Fruit fly (Drosophila melanogaster) whole organism, embryonic: Measurements from ENCODE around the gene CG31793.

Source experiments
- Antp ChIP-seq: fragments of 200-800 bp; sonication (Bioruptor generic); optimal IDR thresholded peaks from 3 replicates; lab custom pipeline; 2016; ENCODE audit warnings: missing biosample characterization, missing genetic modification characterization
- CG10431 ChIP-seq: fragments of 200-800 bp; sonication (Bioruptor generic); optimal IDR thresholded peaks from 3 replicates; lab custom pipeline; 2018; ENCODE audit warnings: missing biosample characterization, mild to moderate bottlenecking, missing genetic modification characterization
- CG11398 ChIP-seq: fragments of 200-800 bp; sonication (Bioruptor generic); optimal IDR thresholded peaks from 2 replicates; lab custom pipeline; 2016; ENCODE audit warnings: missing biosample characterization, missing genetic modification characterization
- CG12155 ChIP-seq: fragments of 200-800 bp; sonication (Bioruptor generic); optimal IDR thresholded peaks from 3 replicates; lab custom pipeline; 2016; ENCODE audit warnings: missing biosample characterization, missing genetic modification characterization
- CG13123 ChIP-seq: fragments of 200-800 bp; sonication (Bioruptor generic); optimal IDR thresholded peaks from 2 replicates; lab custom pipeline; 2016; ENCODE audit warnings: missing biosample characterization, missing genetic modification characterization
- CG17186 ChIP-seq: fragments of 200-800 bp; sonication (Bioruptor generic); optimal IDR thresholded peaks from 3 replicates; lab custom pipeline; 2017; ENCODE audit warnings: missing biosample characterization, missing genetic modification reagents, missing genetic modification characterization
- CG17612 ChIP-seq: fragments of 200-800 bp; sonication (Bioruptor generic); IDR thresholded peaks from 2 replicates; pipeline ENCODE4 v1.3.6; 2022; ENCODE audit warnings: missing biosample characterization, missing genetic modification characterization
- CG1792 ChIP-seq: fragments of 200-800 bp; sonication (Bioruptor generic); optimal IDR thresholded peaks from 2 replicates; lab custom pipeline; 2016; ENCODE audit warnings: missing biosample characterization, missing genetic modification characterization
- CG18764 ChIP-seq: fragments of 200-800 bp; sonication (Bioruptor generic); optimal IDR thresholded peaks from 3 replicates; lab custom pipeline; 2016; ENCODE audit warnings: missing biosample characterization, missing genetic modification characterization
- CG2202 ChIP-seq: fragments of 200-800 bp; sonication (Bioruptor generic); optimal IDR thresholded peaks from 2 replicates; lab custom pipeline; 2018; ENCODE audit warnings: missing biosample characterization, mild to moderate bottlenecking, missing genetic modification characterization
- CG2875 ChIP-seq: fragments of 200-800 bp; sonication (Bioruptor generic); optimal IDR thresholded peaks from 2 replicates; lab custom pipeline; 2017; ENCODE audit warnings: missing biosample characterization, mild to moderate bottlenecking, missing genetic modification characterization, missing genetic modification reagents
- CG31365 ChIP-seq: fragments of 200-800 bp; sonication (Bioruptor generic); optimal IDR thresholded peaks from 2 replicates; lab custom pipeline; 2018; ENCODE audit warnings: missing biosample characterization, mild to moderate bottlenecking, missing genetic modification characterization
- CG33557 ChIP-seq: fragments of 200-800 bp; sonication (Bioruptor generic); optimal IDR thresholded peaks from 2 replicates; lab custom pipeline; 2019; ENCODE audit warnings: missing biosample characterization, mild to moderate bottlenecking, missing genetic modification characterization, moderate library complexity
- CG3838 ChIP-seq: fragments of 200-800 bp; sonication (Bioruptor generic); optimal IDR thresholded peaks from 3 replicates; lab custom pipeline; 2016; ENCODE audit warnings: missing biosample characterization, missing genetic modification characterization
- CG3847 ChIP-seq: fragments of 200-800 bp; sonication (Bioruptor generic); IDR thresholded peaks from 2 replicates; pipeline ENCODE4 v1.3.6; 2022; ENCODE audit warnings: missing biosample characterization, missing genetic modification characterization
- CG7786 ChIP-seq: fragments of 200-800 bp; sonication (Bioruptor generic); optimal IDR thresholded peaks from 2 replicates; lab custom pipeline; 2016; ENCODE audit warnings: missing biosample characterization, missing genetic modification characterization
- CG7839 ChIP-seq: fragments of 200-800 bp; sonication (Bioruptor generic); optimal IDR thresholded peaks from 3 replicates; lab custom pipeline; 2018; ENCODE audit warnings: missing biosample characterization, mild to moderate bottlenecking, missing genetic modification characterization, moderate library complexity
- CG9932 ChIP-seq: fragments of 200-800 bp; sonication (Bioruptor generic); IDR thresholded peaks from 2 replicates; pipeline ENCODE4 v1.3.6; 2022; ENCODE audit warnings: missing biosample characterization, missing genetic modification characterization
- CTCF ChIP-seq: fragments of 200-800 bp; sonication (Bioruptor generic); optimal IDR thresholded peaks from 2 replicates; lab custom pipeline; 2017; ENCODE audit warnings: missing biosample characterization, mild to moderate bottlenecking, missing genetic modification characterization, moderate library complexity
- Dad ChIP-seq: fragments of 200-800 bp; sonication (Bioruptor generic); optimal IDR thresholded peaks from 3 replicates; lab custom pipeline; 2016; ENCODE audit warnings: missing biosample characterization, missing genetic modification characterization
- Dip3 ChIP-seq: fragments of 200-800 bp; sonication (Bioruptor generic); optimal IDR thresholded peaks from 3 replicates; lab custom pipeline; 2016; ENCODE audit warnings: missing biosample characterization, missing genetic modification characterization
- Ets65A ChIP-seq: fragments of 200-800 bp; sonication (Bioruptor generic); peaks from one replicate; lab custom pipeline; 2016; ENCODE audit warnings: missing biosample characterization, missing genetic modification characterization
- Hand ChIP-seq: fragments of 200-800 bp; sonication (Bioruptor generic); optimal IDR thresholded peaks from 2 replicates; lab custom pipeline; 2017; ENCODE audit warnings: mild to moderate bottlenecking, missing biosample characterization, missing genetic modification reagents, missing genetic modification characterization
- Hmr ChIP-seq: fragments of 200-800 bp; sonication (Bioruptor generic); optimal IDR thresholded peaks from 3 replicates; lab custom pipeline; 2017; ENCODE audit warnings: mild to moderate bottlenecking, missing biosample characterization, missing genetic modification reagents, missing genetic modification characterization
- Hr3 ChIP-seq: fragments of 200-800 bp; sonication (Bioruptor generic); optimal IDR thresholded peaks from 3 replicates; lab custom pipeline; 2016; ENCODE audit warnings: missing biosample characterization, missing genetic modification characterization
- Hr39 ChIP-seq: fragments of >200 bp; optimal IDR thresholded peaks from 2 replicates; lab custom pipeline; 2017
- Hr78 ChIP-seq, 2 experiments: fragments of 200-800 bp in 1 of 2; fragments of >200 bp in 1 of 2; sonication (Bioruptor generic) in 1 of 2; optimal IDR thresholded peaks; 2 replicates each; lab custom pipeline; 2017 to 2019; ENCODE audit warnings: missing biosample characterization in 2 of 2, missing genetic modification characterization in 2 of 2, mild to moderate bottlenecking in 1 of 2, moderate library complexity in 1 of 2
- Lpt ChIP-seq: fragments of >200 bp; optimal IDR thresholded peaks from 2 replicates; lab custom pipeline; 2018; ENCODE audit warnings: missing biosample characterization, missing genetic modification characterization
- Nf-YA ChIP-seq: fragments of 200-800 bp; sonication (Bioruptor generic); IDR thresholded peaks from 2 replicates; pipeline ENCODE4 v1.3.6; 2022; ENCODE audit warnings: missing biosample characterization, missing genetic modification characterization
- Pdp1 ChIP-seq, 2 experiments: fragments of 200-800 bp; sonication (Bioruptor generic); optimal IDR thresholded peaks; 3 replicates each; lab custom pipeline; 2016; ENCODE audit warnings: missing biosample characterization in 2 of 2, missing genetic modification characterization in 2 of 2, mild to moderate bottlenecking in 1 of 2, moderate library complexity in 1 of 2
- Scr ChIP-seq: fragments of 200-800 bp; sonication (Bioruptor generic); IDR thresholded peaks from 2 replicates; pipeline ENCODE4 v1.3.6; 2022; ENCODE audit warnings: missing biosample characterization, missing genetic modification characterization; ENCODE audit not compliant: partially characterized antibody
- Sin3A ChIP-seq: fragments of >200 bp; optimal IDR thresholded peaks from 2 replicates; lab custom pipeline; 2018
- Spps ChIP-seq: fragments of 200-800 bp; sonication (Bioruptor generic); optimal IDR thresholded peaks from 2 replicates; lab custom pipeline; 2018; ENCODE audit warnings: missing biosample characterization, mild to moderate bottlenecking, missing genetic modification characterization
- Sry-δ ChIP-seq: fragments of 200-800 bp; sonication (Bioruptor generic); optimal IDR thresholded peaks from 2 replicates; lab custom pipeline; 2016; ENCODE audit warnings: missing biosample characterization, missing genetic modification characterization
- Stat92E ChIP-seq, 3 experiments: fragments of >200 bp in 2 of 3; fragments of 200-800 bp in 1 of 3; sonication (Bioruptor generic) in 1 of 3; optimal IDR thresholded peaks; 2 replicates each; lab custom pipeline; 2017 to 2019; ENCODE audit warnings: missing biosample characterization in 3 of 3, missing genetic modification characterization in 3 of 3, mild to moderate bottlenecking in 1 of 3, moderate library complexity in 1 of 3
- abd-A ChIP-seq: fragments of 200-800 bp; sonication (Bioruptor generic); optimal IDR thresholded peaks from 3 replicates; lab custom pipeline; 2019; ENCODE audit warnings: missing biosample characterization, mild to moderate bottlenecking, missing genetic modification characterization, moderate library complexity
- ara ChIP-seq: fragments of 200-800 bp; sonication (Bioruptor generic); IDR thresholded peaks from 2 replicates; pipeline ENCODE4 v1.3.6; 2022; ENCODE audit warnings: missing biosample characterization, missing genetic modification characterization
- bowl ChIP-seq: fragments of 200-800 bp; sonication (Bioruptor generic); IDR thresholded peaks from 2 replicates; pipeline ENCODE4 v1.3.6; 2022; ENCODE audit warnings: missing biosample characterization, missing genetic modification characterization
- exex ChIP-seq: fragments of 200-800 bp; sonication (Bioruptor generic); optimal IDR thresholded peaks from 4 replicates; lab custom pipeline; 2018; ENCODE audit warnings: missing biosample characterization, mild to moderate bottlenecking, missing genetic modification characterization, moderate library complexity
- fd64A ChIP-seq: fragments of 200-800 bp; sonication (Bioruptor generic); optimal IDR thresholded peaks from 3 replicates; lab custom pipeline; 2018; ENCODE audit warnings: missing biosample characterization, mild to moderate bottlenecking, missing genetic modification characterization
- gce ChIP-seq: fragments of 200-800 bp; sonication (Bioruptor generic); IDR thresholded peaks from 3 replicates; pipeline ENCODE4 v1.3.6; 2022; ENCODE audit warnings: missing biosample characterization, missing genetic modification characterization
- gro ChIP-seq: fragments of 200-800 bp; sonication (Bioruptor generic); optimal IDR thresholded peaks from 2 replicates; lab custom pipeline; 2016; ENCODE audit warnings: missing biosample characterization, missing genetic modification characterization
- gsb ChIP-seq: fragments of 200-800 bp; sonication (Bioruptor generic); IDR thresholded peaks from 2 replicates; pipeline ENCODE4 v1.3.6; 2022; ENCODE audit warnings: missing biosample characterization, missing genetic modification characterization
- gsb-n ChIP-seq: fragments of 200-800 bp; sonication (Bioruptor generic); optimal IDR thresholded peaks from 3 replicates; lab custom pipeline; 2018; ENCODE audit warnings: missing biosample characterization, mild to moderate bottlenecking, missing genetic modification characterization
- lmd ChIP-seq: fragments of 200-800 bp; sonication (Bioruptor generic); IDR thresholded peaks from 2 replicates; pipeline ENCODE4 v1.3.6; 2022; ENCODE audit warnings: missing biosample characterization, missing genetic modification characterization
- mam ChIP-seq: fragments of 200-800 bp; sonication (Bioruptor generic); optimal IDR thresholded peaks from 3 replicates; lab custom pipeline; 2016; ENCODE audit warnings: missing biosample characterization, missing genetic modification characterization
- nau ChIP-seq: fragments of 200-800 bp; sonication (Bioruptor generic); optimal IDR thresholded peaks from 3 replicates; lab custom pipeline; 2017; ENCODE audit warnings: missing biosample characterization, mild to moderate bottlenecking, missing genetic modification characterization, missing genetic modification reagents
- phol ChIP-seq: fragments of 200-800 bp; sonication (Bioruptor generic); optimal IDR thresholded peaks from 3 replicates; lab custom pipeline; 2018; ENCODE audit warnings: missing biosample characterization, mild to moderate bottlenecking, missing genetic modification characterization, moderate library complexity
- slbo ChIP-seq: fragments of 200-800 bp; sonication (Bioruptor generic); IDR thresholded peaks from 2 replicates; pipeline ENCODE4 v1.3.6; 2022; ENCODE audit warnings: missing biosample characterization, missing genetic modification characterization
- slp2 ChIP-seq: fragments of 200-800 bp; sonication (Bioruptor generic); optimal IDR thresholded peaks from 2 replicates; lab custom pipeline; 2016; ENCODE audit warnings: missing biosample characterization, missing genetic modification characterization

CG31793 gene

DNA sequence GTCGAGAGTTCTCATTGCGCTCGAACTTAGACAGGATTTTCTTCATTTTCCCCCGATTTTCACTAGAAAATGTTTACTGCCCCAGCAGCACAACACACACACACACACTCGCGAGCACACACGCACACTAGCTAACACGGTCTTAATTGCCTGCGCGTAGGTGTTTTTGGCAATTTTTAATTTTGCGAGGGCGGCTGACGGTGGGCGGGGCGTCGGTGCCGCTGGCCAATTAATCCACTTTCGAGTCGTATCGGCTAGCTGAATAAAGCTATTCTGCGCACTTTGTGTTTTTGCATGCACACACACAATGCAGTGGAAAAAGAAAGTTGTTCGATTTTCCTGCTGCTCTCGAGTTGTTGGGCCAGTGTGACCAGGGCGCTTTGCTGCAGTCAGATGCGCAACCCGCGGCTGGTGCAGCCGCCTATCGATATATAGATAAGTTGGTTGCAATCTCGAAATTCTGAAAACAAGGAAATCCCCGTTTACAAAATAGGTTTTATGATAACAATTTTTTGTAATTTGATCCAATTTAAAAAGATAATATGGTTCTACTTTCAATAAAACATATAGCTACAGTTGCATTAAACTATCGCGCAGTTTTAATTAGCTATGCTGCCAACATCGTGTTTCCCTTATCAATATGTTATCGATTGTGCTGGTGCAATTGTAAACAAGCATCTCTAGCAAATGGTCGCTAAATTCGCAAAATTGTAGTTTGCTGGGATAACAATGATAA, 34.6 kb upstream of the CG31793 start, which contains the start of the genes Nak and Tango6 (continued):
- peak; percentile 97 for TF ChIP-seq CG17186 (GFP tag; lab: Kevin White, UChicago)
- TF ChIP-seq bowl (GFP tag; lab: Robert Waterston, UW) = no peak
- no peak for TF ChIP-seq Nf-YA
- TF ChIP-seq CG7786 = peak; percentile 2
- TF ChIP-seq Lpt (GFP tag; lab: Kevin White, UChicago) = no peak
- TF ChIP-seq Hr39 (lab: Kevin White, UChicago) = no peak
- TF ChIP-seq Scr (GFP tag; lab: Robert Waterston, UW) = peak; percentile 98
- TF ChIP-seq Pdp1 (GFP tag; optimal IDR thresholded peaks at IDR 0.05; lab: Kevin White, UChicago) = peak in 1 of 2 experiments; percentile 54
- TF ChIP-seq CG2875 (GFP tag; lab: Kevin White, UChicago) = no peak
- TF ChIP-seq gro (GFP tag; lab: Kevin White, UChicago) = peak; percentile 15
- TF ChIP-seq Antp (GFP tag; lab: Kevin White, UChicago) = peak; percentile 6
- no peak for TF ChIP-seq CG18764 (GFP tag; lab: Kevin White, UChicago)
- no peak for TF ChIP-seq Hr78 (GFP tag; optimal IDR thresholded peaks at IDR 0.05; lab: Kevin White, UChicago)
- TF ChIP-seq CG33557 (GFP tag; lab: Kevin White, UChicago) = peak; percentile 37
- peak; percentile 33 for TF ChIP-seq Hmr (GFP tag; lab: Kevin White, UChicago)
- TF ChIP-seq gsb-n (tag; lab: Kevin White, UChicago) = peak; percentile 95
- TF ChIP-seq Spps (tag; lab: Kevin White, UChicago) = no peak
- TF ChIP-seq Dip3 (GFP tag; lab: Kevin White, UChicago) = peak; percentile 39
- no peak for TF ChIP-seq CG11398 (GFP tag; lab: Kevin White, UChicago)
- peak; percentile 16 for TF ChIP-seq CG7839
- TF ChIP-seq Hr3 (GFP tag; lab: Kevin White, UChicago) = peak; percentile 41
- peak; percentile 52 for TF ChIP-seq mam
- no peak for TF ChIP-seq gsb (GFP tag; lab: Robert Waterston, UW)
- no peak for TF ChIP-seq fd64A (GFP tag; lab: Kevin White, UChicago)
- peak; percentile 61 for TF ChIP-seq Ets65A (GFP tag; lab: Kevin White, UChicago)
- peak; percentile 27 for TF ChIP-seq CG12155 (GFP tag; lab: Kevin White, UChicago)
- peak; percentile 29 for TF ChIP-seq CG10431
- TF ChIP-seq Hand (GFP tag; lab: Kevin White, UChicago) = no peak
- TF ChIP-seq Sin3A (lab: Kevin White, UChicago) = peak; percentile 99
- TF ChIP-seq CG3847 (GFP tag; lab: Robert Waterston, UW) = peak; percentile 40; the same call in 1 of the 2 replicates
- TF ChIP-seq slbo (GFP tag; lab: Robert Waterston, UW) = peak; percentile 36
- TF ChIP-seq CG9932 (GFP tag; lab: Robert Waterston, UW) = peak; percentile 50
- no peak for TF ChIP-seq CG31365 (tag; lab: Kevin White, UChicago)
- TF ChIP-seq CG1792 (GFP tag; lab: Kevin White, UChicago) = peak; percentile 41
- TF ChIP-seq phol (tag; lab: Kevin White, UChicago) = peak; percentile 68
- TF ChIP-seq nau = peak; percentile 37
- TF ChIP-seq CTCF (GFP tag; lab: Kevin White, UChicago) = peak; percentile 32
- no peak for TF ChIP-seq slp2 (GFP tag; lab: Kevin White, UChicago)
- TF ChIP-seq Stat92E (GFP tag; optimal IDR thresholded peaks at IDR 0.05; lab: Kevin White, UChicago) = peak in 1 of 3 experiments; percentile 51
- TF ChIP-seq CG17612 = no peak
- TF ChIP-seq exex (tag; lab: Kevin White, UChicago) = peak; percentile 9
- TF ChIP-seq CG2202 (tag; lab: Kevin White, UChicago) = no peak
- TF ChIP-seq Sry-δ = peak; percentile 96
- TF ChIP-seq Dad = peak; percentile 8
- TF ChIP-seq abd-A (tag; lab: Kevin White, UChicago) = peak; percentile 64
- TF ChIP-seq CG13123 (GFP tag; lab: Kevin White, UChicago) = no peak
- no peak for TF ChIP-seq ara
- TF ChIP-seq gce (GFP tag; lab: Robert Waterston, UW) = no peak
- peak; percentile 10 for TF ChIP-seq CG3838 (GFP tag; lab: Kevin White, UChicago)
- no peak for TF ChIP-seq lmd
